Fruit fly (Drosophila melanogaster) whole organism, prepupa: ENCODE measurements around the gene NitFhit.

Source experiments
- Blimp-1 ChIP-seq: fragments of 200-800 bp; sonication (Bioruptor generic); optimal IDR thresholded peaks from 3 replicates; lab custom pipeline; 2017; ENCODE audit warnings: missing biosample characterization, missing genetic modification characterization, mild to moderate bottlenecking, moderate library complexity, missing genetic modification reagents
- CG10631 ChIP-seq: fragments of 200-800 bp; sonication (Bioruptor generic); optimal IDR thresholded peaks from 2 replicates; lab custom pipeline; 2016; ENCODE audit warnings: missing biosample characterization, missing genetic modification characterization
- CG3919 ChIP-seq: fragments of 200-800 bp; sonication (Bioruptor generic); optimal IDR thresholded peaks from 3 replicates; lab custom pipeline; 2016; ENCODE audit warnings: missing biosample characterization, missing genetic modification characterization
- Met ChIP-seq: fragments of 200-800 bp; sonication (Bioruptor generic); optimal IDR thresholded peaks from 3 replicates; lab custom pipeline; 2016; ENCODE audit warnings: missing biosample characterization, missing genetic modification characterization
- Smox ChIP-seq: fragments of 200-800 bp; sonication (Bioruptor generic); optimal IDR thresholded peaks from 3 replicates; lab custom pipeline; 2016; ENCODE audit warnings: missing biosample characterization, missing genetic modification characterization
- achi ChIP-seq: fragments of 200-800 bp; sonication (Bioruptor generic); optimal IDR thresholded peaks from 3 replicates; lab custom pipeline; 2016; ENCODE audit warnings: missing biosample characterization, missing genetic modification characterization
- cyc ChIP-seq: fragments of 200-800 bp; sonication (Bioruptor generic); optimal IDR thresholded peaks from 3 replicates; lab custom pipeline; 2016; ENCODE audit warnings: missing biosample characterization, missing genetic modification characterization
- dac ChIP-seq: fragments of 200-800 bp; sonication (Bioruptor generic); optimal IDR thresholded peaks from 2 replicates; lab custom pipeline; 2017; ENCODE audit warnings: missing biosample characterization, mild to moderate bottlenecking, missing genetic modification characterization
- eg ChIP-seq: fragments of 200-800 bp; sonication (Bioruptor generic); IDR thresholded peaks from 3 replicates; pipeline ENCODE4 v1.3.6; 2022; ENCODE audit warnings: missing biosample characterization, missing genetic modification characterization
- fkh ChIP-seq: fragments of 200-800 bp; sonication (Bioruptor generic); optimal IDR thresholded peaks from 3 replicates; lab custom pipeline; 2017; ENCODE audit warnings: missing biosample characterization, mild to moderate bottlenecking, missing genetic modification characterization, moderate library complexity
- salr ChIP-seq, 2 experiments: fragments of 200-800 bp; sonication (Bioruptor generic); optimal IDR thresholded peaks; 3 replicates each; lab custom pipeline; 2016 to 2018; ENCODE audit warnings: missing biosample characterization in 2 of 2, missing genetic modification characterization in 2 of 2, mild to moderate bottlenecking in 1 of 2

DNA sequence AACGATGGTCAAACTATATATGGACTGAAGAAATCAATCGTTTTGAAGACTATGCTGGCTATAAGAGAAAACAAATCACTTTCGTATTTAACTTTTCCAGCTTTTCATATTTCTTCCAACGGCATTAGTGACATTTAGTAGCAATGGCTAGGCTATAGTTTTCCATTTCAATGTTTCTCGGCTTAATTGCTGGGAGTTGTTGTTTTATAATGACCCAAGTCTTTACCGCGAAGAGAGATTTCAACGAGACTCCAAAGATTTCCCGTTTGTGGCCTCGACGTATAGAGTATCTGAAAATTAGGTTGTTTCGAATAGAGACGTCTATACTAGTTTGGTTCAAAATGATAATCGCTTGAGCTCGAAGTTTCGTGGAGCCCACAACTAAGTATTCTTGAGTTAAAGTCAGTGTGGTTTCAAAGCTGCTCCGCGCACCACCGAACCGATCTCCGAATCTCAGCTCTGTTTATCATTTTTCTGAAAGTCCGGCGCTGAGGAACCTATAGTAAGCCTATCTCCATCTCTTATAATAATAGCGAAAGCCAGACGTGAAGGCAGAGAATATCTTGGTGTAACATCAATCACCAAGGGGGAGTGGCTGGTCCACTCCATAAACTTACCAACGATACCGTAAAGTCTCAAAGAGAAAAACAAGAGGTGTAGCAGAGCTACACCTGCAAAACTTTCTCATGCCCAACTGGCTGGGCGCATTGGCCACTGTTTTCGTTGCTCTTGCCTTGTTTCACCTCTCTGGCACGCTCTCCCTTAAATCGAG lies 23.9 kb upstream of the NitFhit start, which contains the start of gene CG13875:
- no peak for TF ChIP-seq CG10631 (GFP tag; lab: Kevin White, UChicago)
- TF ChIP-seq Smox (GFP tag; lab: Kevin White, UChicago), result no peak
- no peak for TF ChIP-seq Met (GFP tag; lab: Kevin White, UChicago)
- TF ChIP-seq eg, result no peak
- no peak for TF ChIP-seq achi (GFP tag; lab: Kevin White, UChicago)
- TF ChIP-seq dac, result no peak
- no peak for TF ChIP-seq Blimp-1 (GFP tag; lab: Kevin White, UChicago)
- no peak for TF ChIP-seq cyc (GFP tag; lab: Kevin White, UChicago)
- TF ChIP-seq CG3919 (GFP tag; lab: Kevin White, UChicago), result no peak
- no peak for TF ChIP-seq salr (GFP tag; optimal IDR thresholded peaks at IDR 0.05; lab: Kevin White, UChicago)
- no peak for TF ChIP-seq fkh (GFP tag; lab: Kevin White, UChicago)
